Worm (Caenorhabditis elegans) whole organism, L2 larva: ENCODE results near the gene sqv-2.

Experiments
- R02D3.7 ChIP-seq: fragments of 150-350 bp; optimal IDR thresholded peaks from 2 replicates; lab custom pipeline; 2014; ENCODE audit warnings: missing biosample characterization, missing genetic modification characterization
- Y55F3AM.14 ChIP-seq: fragments of 200-800 bp; sonication (Bioruptor generic); optimal IDR thresholded peaks from 2 replicates; lab custom pipeline; 2018; ENCODE audit warnings: mild to moderate bottlenecking, missing genetic modification characterization, missing compliant biosample characterization
- alr-1 ChIP-seq: fragments of 150-350 bp; optimal IDR thresholded peaks from 2 replicates; lab custom pipeline; 2014; ENCODE audit warnings: missing biosample characterization, missing genetic modification characterization
- ama-1 ChIP-seq: fragments of 150-350 bp; optimal IDR thresholded peaks from 2 replicates; lab custom pipeline; 2018; ENCODE audit warnings: inconsistent platforms
- blmp-1 ChIP-seq: sonication (generic microtip); optimal IDR thresholded peaks from 2 replicates; lab custom pipeline; 2017; ENCODE audit warnings: missing genetic modification characterization, mild to moderate bottlenecking, missing compliant biosample characterization, antibody characterized with exemption, moderate library complexity; ENCODE audit not compliant: insufficient read depth
- ceh-16 ChIP-seq: fragments of 150-350 bp; optimal IDR thresholded peaks from 2 replicates; lab custom pipeline; 2014; ENCODE audit warnings: missing biosample characterization, missing genetic modification characterization
- ceh-82 ChIP-seq: fragments of 150-350 bp; optimal IDR thresholded peaks from 2 replicates; lab custom pipeline; 2014; ENCODE audit warnings: missing biosample characterization, missing genetic modification characterization
- crh-2 ChIP-seq: sonication (generic microtip); optimal IDR thresholded peaks from 2 replicates; lab custom pipeline; 2017; ENCODE audit warnings: missing biosample characterization, missing genetic modification characterization
- dmd-4 ChIP-seq: sonication (generic microtip); optimal IDR thresholded peaks from 2 replicates; lab custom pipeline; 2017; ENCODE audit warnings: missing biosample characterization, missing genetic modification characterization
- egl-27 ChIP-seq: sonication (generic microtip); optimal IDR thresholded peaks from 3 replicates; lab custom pipeline; 2017; ENCODE audit warnings: missing biosample characterization, missing genetic modification reagents, missing genetic modification characterization
- elt-1 ChIP-seq: fragments of 150-350 bp; optimal IDR thresholded peaks from 2 replicates; lab custom pipeline; 2014; ENCODE audit warnings: missing biosample characterization, missing genetic modification characterization
- elt-3 ChIP-seq: sonication (generic microtip); optimal IDR thresholded peaks from 2 replicates; lab custom pipeline; 2017; ENCODE audit warnings: missing biosample characterization, missing genetic modification characterization
- fos-1 ChIP-seq: fragments of 150-350 bp; optimal IDR thresholded peaks from 2 replicates; lab custom pipeline; 2014; ENCODE audit warnings: missing biosample characterization, missing genetic modification characterization
- gmeb-1 ChIP-seq: fragments of 150-350 bp; optimal IDR thresholded peaks from 2 replicates; lab custom pipeline; 2014; ENCODE audit warnings: missing biosample characterization, missing genetic modification characterization
- lin-11 ChIP-seq: fragments of 150-350 bp; sonication (generic microtip); optimal IDR thresholded peaks from 2 replicates; lab custom pipeline; 2014; ENCODE audit warnings: missing biosample characterization, missing genetic modification characterization, inconsistent platforms, mixed read lengths
- lsy-2 ChIP-seq, 2 experiments: fragments of 150-350 bp in 1 of 2; sonication (generic microtip) in 1 of 2; optimal IDR thresholded peaks; 2 replicates each; lab custom pipeline; 2014 to 2017; ENCODE audit warnings: missing biosample characterization in 2 of 2, missing genetic modification characterization in 2 of 2
- mab-5 ChIP-seq: fragments of 150-350 bp; optimal IDR thresholded peaks from 2 replicates; lab custom pipeline; 2014; ENCODE audit warnings: missing biosample characterization, missing genetic modification characterization
- mbf-1 ChIP-seq: sonication (generic microtip); optimal IDR thresholded peaks from 2 replicates; lab custom pipeline; 2017; ENCODE audit warnings: missing biosample characterization, missing genetic modification characterization
- mdl-1 ChIP-seq, 2 experiments: fragments of 150-350 bp in 1 of 2; sonication (generic microtip) in 1 of 2; optimal IDR thresholded peaks; 2 replicates each; lab custom pipeline; 2017; ENCODE audit warnings: missing biosample characterization in 2 of 2, missing genetic modification characterization in 2 of 2
- nhr-10 ChIP-seq: sonication (generic microtip); optimal IDR thresholded peaks from 2 replicates; lab custom pipeline; 2017; ENCODE audit warnings: missing biosample characterization, missing genetic modification characterization
- nhr-12 ChIP-seq: fragments of 150-350 bp; optimal IDR thresholded peaks from 2 replicates; lab custom pipeline; 2014; ENCODE audit warnings: missing biosample characterization, missing genetic modification characterization
- nhr-21 ChIP-seq: fragments of 150-350 bp; optimal IDR thresholded peaks from 2 replicates; lab custom pipeline; 2014; ENCODE audit warnings: missing biosample characterization, missing genetic modification characterization
- nhr-23 ChIP-seq: fragments of 150-350 bp; optimal IDR thresholded peaks from 2 replicates; lab custom pipeline; 2014; ENCODE audit warnings: missing biosample characterization, missing genetic modification reagents, missing genetic modification characterization
- nhr-25 ChIP-seq: fragments of 150-350 bp; sonication (generic microtip); optimal IDR thresholded peaks from 3 replicates; lab custom pipeline; 2014; ENCODE audit warnings: missing biosample characterization, missing genetic modification characterization
- nhr-6 ChIP-seq: fragments of 150-350 bp; optimal IDR thresholded peaks from 2 replicates; lab custom pipeline; 2014; ENCODE audit warnings: missing biosample characterization, missing genetic modification characterization
- nhr-77 ChIP-seq: fragments of 150-350 bp; optimal IDR thresholded peaks from 2 replicates; lab custom pipeline; 2014; ENCODE audit warnings: missing biosample characterization, missing genetic modification characterization
- peb-1 ChIP-seq: fragments of 150-350 bp; optimal IDR thresholded peaks from 2 replicates; lab custom pipeline; 2014; ENCODE audit warnings: missing biosample characterization, missing genetic modification characterization
- skn-1 ChIP-seq: sonication (generic microtip); optimal IDR thresholded peaks from 2 replicates; lab custom pipeline; 2017; ENCODE audit warnings: missing biosample characterization, missing genetic modification characterization
- sma-3 ChIP-seq: sonication (generic microtip); optimal IDR thresholded peaks from 2 replicates; lab custom pipeline; 2016; ENCODE audit warnings: missing genetic modification reagents, missing genetic modification characterization, missing compliant biosample characterization
- snpc-4 ChIP-seq: fragments of 150-350 bp; optimal IDR thresholded peaks from 2 replicates; lab custom pipeline; 2014; ENCODE audit warnings: missing biosample characterization, missing genetic modification characterization
- unc-55 ChIP-seq: fragments of 150-350 bp; sonication (generic microtip); optimal IDR thresholded peaks from 3 replicates; lab custom pipeline; 2014; ENCODE audit warnings: missing biosample characterization, missing genetic modification reagents, missing genetic modification characterization
- unc-62 ChIP-seq: fragments of 150-350 bp; optimal IDR thresholded peaks from 2 replicates; lab custom pipeline; 2014; ENCODE audit warnings: missing biosample characterization, missing genetic modification reagents, missing genetic modification characterization
- zag-1 ChIP-seq: fragments of 150-350 bp; optimal IDR thresholded peaks from 2 replicates; lab custom pipeline; 2014; ENCODE audit warnings: missing biosample characterization, missing genetic modification characterization
- ztf-11 ChIP-seq: sonication (generic microtip); optimal IDR thresholded peaks from 2 replicates; lab custom pipeline; 2017; ENCODE audit warnings: missing biosample characterization, missing genetic modification characterization
- ztf-4 ChIP-seq: fragments of 150-350 bp; optimal IDR thresholded peaks from 2 replicates; lab custom pipeline; 2014; ENCODE audit warnings: missing biosample characterization, missing genetic modification characterization

Gene sqv-2

DNA sequence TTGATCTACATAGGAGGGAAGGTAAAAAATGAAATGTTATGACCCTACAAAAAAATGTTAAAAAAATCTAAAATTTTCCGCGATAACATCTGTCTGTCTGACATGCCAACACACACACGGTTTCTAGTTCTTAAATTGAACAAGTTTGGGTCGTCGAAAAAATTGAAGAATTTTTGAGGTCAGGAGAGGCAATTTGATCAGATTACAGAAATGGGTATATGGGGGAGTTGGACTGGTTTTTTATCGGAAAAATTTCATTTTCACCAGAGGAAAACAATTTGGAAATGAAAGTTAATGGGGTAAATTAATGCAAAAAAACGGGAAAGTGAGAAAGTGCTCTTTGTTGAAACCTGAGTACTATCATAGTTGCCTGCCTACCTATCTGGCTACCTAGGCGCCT lies 40.4 kb downstream of the sqv-2 start:
- peak; percentile 43 for TF ChIP-seq blmp-1 (tag; lab: Kevin White, UChicago)
- peak; percentile 53 for TF ChIP-seq nhr-25 (tag; lab: Kevin White, UChicago)
- TF ChIP-seq unc-62, result no peak
- no peak for TF ChIP-seq sma-3 (GFP tag; lab: Kevin White, UChicago)
- TF ChIP-seq alr-1 (tag; lab: Kevin White, UChicago), result no peak
- no peak for TF ChIP-seq dmd-4 (tag; lab: Kevin White, UChicago)
- TF ChIP-seq nhr-77 (tag; lab: Kevin White, UChicago), result no peak

DNA sequence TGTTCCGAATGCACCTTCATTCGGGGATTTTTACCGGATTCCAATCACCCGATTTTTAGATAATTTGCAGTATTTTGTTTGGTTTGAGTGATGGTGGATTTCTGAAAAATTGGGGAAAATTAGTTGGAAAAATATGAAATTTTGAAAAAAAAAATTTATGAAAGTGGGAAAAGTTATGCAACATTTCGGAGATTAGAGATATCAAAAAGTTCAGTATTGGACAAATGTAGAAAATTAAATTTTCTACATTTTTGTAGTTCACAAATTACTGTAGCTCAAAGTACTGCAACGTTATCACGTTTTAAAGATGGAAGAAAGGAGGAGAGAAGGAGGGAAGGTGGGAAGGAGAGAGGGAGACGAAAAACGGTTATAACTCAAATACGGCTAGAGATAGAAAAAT lies 41.7 kb downstream of the sqv-2 start, which contains the start of gene ptc-3:
Gene ptc-3 (minus strand): TSS at position 101 of the 400 bp plus-strand sequence.
- TF ChIP-seq ceh-16 (tag; lab: Kevin White, UChicago) (no peak), nhr-10 (no peak), nhr-12 (tag; lab: Kevin White, UChicago) (no peak), lsy-2 (tag; optimal IDR thresholded peaks at IDR 0.05; lab: Kevin White, UChicago) (no peak), mab-5 (tag; lab: Kevin White, UChicago) (no peak), nhr-77 (tag; lab: Kevin White, UChicago) (no peak), elt-3 (no peak), skn-1 (tag; lab: Kevin White, UChicago) (no peak), ceh-82 (no peak), gmeb-1 (tag; lab: Kevin White, UChicago) (no peak), unc-62 (no peak)

DNA sequence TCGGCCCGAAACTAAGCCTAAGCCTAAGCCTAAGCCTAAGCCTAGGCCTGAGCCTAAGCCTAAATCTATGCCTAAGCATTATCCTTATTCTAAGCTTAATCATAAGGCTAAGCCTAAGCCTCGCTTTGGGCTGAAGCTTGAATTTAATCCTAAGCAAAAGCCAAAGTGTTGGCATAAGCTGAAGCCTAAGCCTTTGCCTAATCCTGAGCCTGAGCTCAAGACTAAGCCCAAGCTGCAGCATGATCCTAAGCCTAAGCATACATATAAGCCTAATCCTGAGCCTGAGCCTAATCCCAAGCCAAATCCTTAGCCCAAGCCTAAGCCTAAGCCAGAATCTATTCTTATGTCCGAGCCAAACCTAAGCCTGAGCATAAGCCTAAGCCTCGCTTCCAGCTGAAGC lies 47.6 kb downstream of the sqv-2 start:
- TF ChIP-seq lsy-2 (tag; optimal IDR thresholded peaks at IDR 0.05; lab: Kevin White, UChicago), result no peak
- TF ChIP-seq peb-1 (tag; lab: Kevin White, UChicago), result no peak
- no peak for TF ChIP-seq R02D3.7
- no peak for TF ChIP-seq fos-1 (tag; lab: Kevin White, UChicago)

DNA sequence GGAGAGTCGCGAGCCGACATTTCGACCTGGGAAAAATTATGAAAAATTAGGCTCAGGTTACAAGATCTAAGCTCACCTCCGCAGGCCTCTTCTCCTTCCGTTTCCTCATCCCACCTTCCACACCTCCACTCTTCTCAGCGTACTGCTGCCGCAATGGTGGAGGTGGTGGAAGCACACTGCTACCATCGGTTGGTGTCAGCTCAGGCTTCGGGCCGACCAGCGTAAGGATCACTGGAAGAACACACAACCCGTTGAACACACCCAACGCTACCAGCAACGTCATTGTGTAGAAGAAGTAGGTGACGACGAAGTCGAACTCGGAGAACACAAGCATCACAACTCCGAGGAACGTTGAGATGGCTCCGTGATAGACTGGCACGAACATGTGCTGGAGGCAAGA lies 48.5 kb downstream of the sqv-2 start:
- TF ChIP-seq alr-1 (tag; lab: Kevin White, UChicago) (no peak), lsy-2 (tag; optimal IDR thresholded peaks at IDR 0.05; lab: Kevin White, UChicago) (no peak), fos-1 (tag; lab: Kevin White, UChicago) (no peak), lin-11 (tag; lab: Kevin White, UChicago) (no peak), unc-62 (no peak)

DNA sequence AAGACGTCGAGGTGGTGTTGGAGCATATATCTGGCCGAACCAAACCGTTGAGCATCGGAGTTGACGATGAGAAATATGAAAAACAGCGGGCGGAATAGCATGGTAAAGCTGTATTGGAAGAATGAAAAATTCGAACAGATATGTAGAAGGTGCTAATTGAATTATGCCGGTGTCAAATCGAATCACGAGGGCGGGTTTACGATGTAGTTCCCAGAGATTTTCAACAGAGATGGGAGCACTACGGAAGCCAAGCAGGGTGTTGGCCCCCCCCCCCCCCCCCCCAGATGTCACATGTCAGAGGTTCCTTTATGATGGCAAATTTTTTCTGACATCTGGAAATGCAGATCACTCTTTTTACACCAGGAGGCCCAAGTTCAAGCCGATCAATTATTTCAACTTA lies 51.1 kb downstream of the sqv-2 start, which contains the start of gene Y110A2AL.7:
Gene Y110A2AL.7 (minus strand): TSS at position 101 of the 400 bp plus-strand sequence.
- TF ChIP-seq mbf-1 (tag; lab: Kevin White, UChicago) (no peak), alr-1 (tag; lab: Kevin White, UChicago) (no peak), nhr-21 (no peak), egl-27 (tag; lab: Kevin White, UChicago) (no peak), sma-3 (GFP tag; lab: Kevin White, UChicago) (no peak), snpc-4 (tag; lab: Kevin White, UChicago) (no peak), elt-1 (no peak), nhr-25 (tag; lab: Kevin White, UChicago) (no peak), ama-1 (no peak), mdl-1 (tag; optimal IDR thresholded peaks at IDR 0.05; lab: Kevin White, UChicago) (no peak), skn-1 (tag; lab: Kevin White, UChicago) (no peak), ztf-4 (no peak), ztf-11 (tag; lab: Kevin White, UChicago) (no peak), nhr-6 (tag; lab: Kevin White, UChicago) (no peak), Y55F3AM.14 (GFP tag; lab: Kevin White, UChicago) (no peak), zag-1 (no peak), crh-2 (tag; lab: Kevin White, UChicago) (no peak), nhr-23 (tag; lab: Kevin White, UChicago) (no peak), unc-55 (GFP tag; lab: Kevin White, UChicago) (no peak)
